Fruit fly (Drosophila melanogaster) whole organism, embryonic: ENCODE results near the gene pyd.

Experiments used
- CG10959 ChIP-seq: fragments of 200-800 bp; sonication (Bioruptor generic); IDR thresholded peaks from 2 replicates; pipeline ENCODE4 v1.3.6; 2022; ENCODE audit warnings: missing biosample characterization, missing genetic modification characterization
- CG12219 ChIP-seq: fragments of 200-800 bp; sonication (Bioruptor generic); optimal IDR thresholded peaks from 3 replicates; lab custom pipeline; 2018; ENCODE audit warnings: missing biosample characterization, mild to moderate bottlenecking, missing genetic modification characterization
- CG12236 ChIP-seq: fragments of 200-800 bp; sonication (Bioruptor generic); optimal IDR thresholded peaks from 2 replicates; lab custom pipeline; 2016; ENCODE audit warnings: missing biosample characterization, missing genetic modification characterization
- CG14441 ChIP-seq: fragments of 200-800 bp; sonication (Bioruptor generic); IDR thresholded peaks from 2 replicates; pipeline ENCODE4 v1.3.6; 2022; ENCODE audit warnings: missing biosample characterization, missing genetic modification characterization
- CG14710 ChIP-seq: fragments of 200-800 bp; sonication (Bioruptor generic); optimal IDR thresholded peaks from 3 replicates; lab custom pipeline; 2019; ENCODE audit warnings: missing biosample characterization, mild to moderate bottlenecking, missing genetic modification characterization, moderate library complexity
- CG15269 ChIP-seq: fragments of 200-800 bp; sonication (Bioruptor generic); optimal IDR thresholded peaks from 2 replicates; lab custom pipeline; 2018; ENCODE audit warnings: missing biosample characterization, mild to moderate bottlenecking, missing genetic modification characterization, moderate library complexity
- CG16779 ChIP-seq: fragments of 200-800 bp; sonication (Bioruptor generic); IDR thresholded peaks from 2 replicates; pipeline ENCODE4 v1.3.6; 2022; ENCODE audit warnings: missing biosample characterization, missing genetic modification characterization
- CG17385 ChIP-seq: fragments of 200-800 bp; sonication (Bioruptor generic); optimal IDR thresholded peaks from 3 replicates; lab custom pipeline; 2018; ENCODE audit warnings: missing biosample characterization, mild to moderate bottlenecking, missing genetic modification characterization
- CG18262 ChIP-seq: fragments of 200-800 bp; optimal IDR thresholded peaks from 3 replicates; lab custom pipeline; 2019; ENCODE audit warnings: missing biosample characterization, mild to moderate bottlenecking, missing genetic modification characterization, moderate library complexity
- CG18599 ChIP-seq: fragments of 200-800 bp; sonication (Bioruptor generic); optimal IDR thresholded peaks from 3 replicates; lab custom pipeline; 2017; ENCODE audit warnings: missing biosample characterization, missing genetic modification characterization, mild to moderate bottlenecking, moderate library complexity, missing genetic modification reagents
- CG2129 ChIP-seq: fragments of 200-800 bp; sonication (Bioruptor generic); IDR thresholded peaks from 2 replicates; pipeline ENCODE4 v1.3.6; 2022; ENCODE audit warnings: missing biosample characterization, missing genetic modification characterization; ENCODE audit not compliant: partially characterized antibody
- CG2875 ChIP-seq: fragments of 200-800 bp; sonication (Bioruptor generic); optimal IDR thresholded peaks from 2 replicates; lab custom pipeline; 2017; ENCODE audit warnings: missing biosample characterization, mild to moderate bottlenecking, missing genetic modification characterization, missing genetic modification reagents
- CG33557 ChIP-seq: fragments of 200-800 bp; sonication (Bioruptor generic); optimal IDR thresholded peaks from 2 replicates; lab custom pipeline; 2019; ENCODE audit warnings: missing biosample characterization, mild to moderate bottlenecking, missing genetic modification characterization, moderate library complexity
- CG4282 ChIP-seq: fragments of 200-800 bp; sonication (Bioruptor generic); optimal IDR thresholded peaks from 2 replicates; lab custom pipeline; 2016; ENCODE audit warnings: missing biosample characterization, missing genetic modification characterization
- CG43689 ChIP-seq: fragments of 200-800 bp; sonication (Bioruptor generic); IDR thresholded peaks from 2 replicates; pipeline ENCODE4 v1.3.6; 2022; ENCODE audit warnings: missing biosample characterization, missing genetic modification characterization
- CG4404 ChIP-seq: fragments of 200-800 bp; sonication (Bioruptor generic); IDR thresholded peaks from 2 replicates; pipeline ENCODE4 v1.3.6; 2022; ENCODE audit warnings: missing biosample characterization, missing genetic modification characterization
- CG7928 ChIP-seq: fragments of 200-800 bp; sonication (Bioruptor generic); optimal IDR thresholded peaks from 2 replicates; lab custom pipeline; 2017; ENCODE audit warnings: missing biosample characterization, mild to moderate bottlenecking, missing genetic modification characterization
- CTCF ChIP-seq: fragments of 200-800 bp; sonication (Bioruptor generic); optimal IDR thresholded peaks from 2 replicates; lab custom pipeline; 2017; ENCODE audit warnings: missing biosample characterization, mild to moderate bottlenecking, missing genetic modification characterization, moderate library complexity
- CrebB ChIP-seq: fragments of 200-800 bp; sonication (Bioruptor generic); optimal IDR thresholded peaks from 3 replicates; lab custom pipeline; 2018; ENCODE audit warnings: missing biosample characterization, mild to moderate bottlenecking, missing genetic modification characterization
- Dll ChIP-seq: fragments of 200-800 bp; sonication (Bioruptor generic); IDR thresholded peaks from 4 replicates; pipeline ENCODE4 v1.3.6; 2022; ENCODE audit warnings: missing biosample characterization, missing genetic modification characterization; ENCODE audit not compliant: partially characterized antibody
- Doc3 ChIP-seq: fragments of 200-800 bp; sonication (Bioruptor generic); IDR thresholded peaks from 3 replicates; pipeline ENCODE4 v1.3.6; 2022; ENCODE audit warnings: missing biosample characterization, missing genetic modification characterization; ENCODE audit not compliant: partially characterized antibody
- Ets65A ChIP-seq: fragments of 200-800 bp; sonication (Bioruptor generic); peaks from one replicate; lab custom pipeline; 2016; ENCODE audit warnings: missing biosample characterization, missing genetic modification characterization
- HLH4C ChIP-seq: fragments of 200-800 bp; sonication (Bioruptor generic); IDR thresholded peaks from 3 replicates; pipeline ENCODE4 v1.3.6; 2022; ENCODE audit warnings: missing biosample characterization, missing genetic modification characterization; ENCODE audit not compliant: partially characterized antibody
- Hmr ChIP-seq: fragments of 200-800 bp; sonication (Bioruptor generic); optimal IDR thresholded peaks from 3 replicates; lab custom pipeline; 2017; ENCODE audit warnings: mild to moderate bottlenecking, missing biosample characterization, missing genetic modification reagents, missing genetic modification characterization
- Hmx ChIP-seq: fragments of 200-800 bp; sonication (Bioruptor generic); optimal IDR thresholded peaks from 2 replicates; lab custom pipeline; 2016; ENCODE audit warnings: missing biosample characterization, missing genetic modification characterization
- Hsf ChIP-seq: fragments of 200-800 bp; sonication (Bioruptor generic); optimal IDR thresholded peaks from 3 replicates; lab custom pipeline; 2016; ENCODE audit warnings: missing biosample characterization, missing genetic modification characterization
- Mad ChIP-seq: fragments of 200-800 bp; sonication (Bioruptor generic); optimal IDR thresholded peaks from 2 replicates; lab custom pipeline; 2016; ENCODE audit warnings: missing biosample characterization, missing genetic modification characterization
- Nf-YC ChIP-seq: fragments of 200-800 bp; optimal IDR thresholded peaks from 3 replicates; lab custom pipeline; 2019; ENCODE audit warnings: missing biosample characterization, mild to moderate bottlenecking, missing genetic modification characterization, moderate library complexity
- Oaz ChIP-seq: fragments of 200-800 bp; sonication (Bioruptor generic); IDR thresholded peaks from 2 replicates; pipeline ENCODE4 v1.3.6; 2022; ENCODE audit warnings: missing biosample characterization, missing genetic modification characterization
- Optix ChIP-seq: fragments of 200-800 bp; sonication (Bioruptor generic); IDR thresholded peaks from 3 replicates; pipeline ENCODE4 v1.3.6; 2022; ENCODE audit warnings: missing biosample characterization, missing genetic modification characterization
- Poxn ChIP-seq: fragments of 200-800 bp; sonication (Bioruptor generic); IDR thresholded peaks from 2 replicates; pipeline ENCODE4 v1.3.6; 2022; ENCODE audit warnings: missing biosample characterization, missing genetic modification characterization
- ab ChIP-seq: fragments of 200-800 bp; sonication (Bioruptor generic); optimal IDR thresholded peaks from 2 replicates; lab custom pipeline; 2016; ENCODE audit warnings: missing biosample characterization, missing genetic modification characterization
- chif ChIP-seq, 2 experiments: fragments of 200-800 bp; sonication (Bioruptor generic); optimal IDR thresholded peaks; 3 replicates each; lab custom pipeline; 2016; ENCODE audit warnings: missing biosample characterization in 2 of 2, missing genetic modification characterization in 2 of 2
- croc ChIP-seq: fragments of 200-800 bp; sonication (Bioruptor generic); conservative IDR thresholded peaks from 3 replicates; pipeline ENCODE4 v1.3.6; 2022; ENCODE audit warnings: missing biosample characterization, missing genetic modification characterization
- dmrt11E ChIP-seq: fragments of 200-800 bp; sonication (Bioruptor generic); optimal IDR thresholded peaks from 3 replicates; lab custom pipeline; 2018; ENCODE audit warnings: missing biosample characterization, mild to moderate bottlenecking, missing genetic modification characterization, moderate library complexity
- gsb-n ChIP-seq: fragments of 200-800 bp; sonication (Bioruptor generic); optimal IDR thresholded peaks from 3 replicates; lab custom pipeline; 2018; ENCODE audit warnings: missing biosample characterization, mild to moderate bottlenecking, missing genetic modification characterization
- kah ChIP-seq: fragments of 200-800 bp; sonication (Bioruptor generic); optimal IDR thresholded peaks from 2 replicates; lab custom pipeline; 2018; ENCODE audit warnings: missing biosample characterization, mild to moderate bottlenecking, missing genetic modification characterization
- lab ChIP-seq: fragments of 200-800 bp; sonication (Bioruptor generic); optimal IDR thresholded peaks from 3 replicates; lab custom pipeline; 2017; ENCODE audit warnings: missing biosample characterization, missing genetic modification characterization, mild to moderate bottlenecking, moderate library complexity, missing genetic modification reagents
- onecut ChIP-seq: fragments of 200-800 bp; sonication (Bioruptor generic); IDR thresholded peaks from 2 replicates; pipeline ENCODE4 v1.3.6; 2022; ENCODE audit warnings: missing biosample characterization, missing genetic modification characterization
- psq ChIP-seq: fragments of 200-800 bp; sonication (Bioruptor generic); optimal IDR thresholded peaks from 2 replicates; lab custom pipeline; 2017; ENCODE audit warnings: missing biosample characterization, missing genetic modification characterization
- rib ChIP-seq: fragments of 200-800 bp; sonication (Bioruptor generic); IDR thresholded peaks from 2 replicates; pipeline ENCODE4 v1.3.6; 2022; ENCODE audit warnings: missing biosample characterization, missing genetic modification characterization
- sens ChIP-seq: fragments of 200-800 bp; sonication (Bioruptor generic); peaks from one replicate; lab custom pipeline; 2016; ENCODE audit warnings: missing biosample characterization, missing genetic modification characterization
- seq ChIP-seq: fragments of 200-800 bp; sonication (Bioruptor generic); IDR thresholded peaks from 2 replicates; pipeline ENCODE4 v1.3.6; 2022; ENCODE audit warnings: missing biosample characterization, missing genetic modification characterization
- trh ChIP-seq: fragments of 200-800 bp; sonication (Bioruptor generic); optimal IDR thresholded peaks from 2 replicates; lab custom pipeline; 2016; ENCODE audit warnings: missing biosample characterization, missing genetic modification characterization
- tup ChIP-seq: fragments of 200-800 bp; sonication (Bioruptor generic); optimal IDR thresholded peaks from 2 replicates; lab custom pipeline; 2016; ENCODE audit warnings: missing biosample characterization, mild to moderate bottlenecking, missing genetic modification characterization, moderate library complexity
- tx ChIP-seq: fragments of 200-800 bp; sonication (Bioruptor generic); optimal IDR thresholded peaks from 2 replicates; lab custom pipeline; 2016; ENCODE audit warnings: missing biosample characterization, missing genetic modification characterization
- unpg ChIP-seq: fragments of 200-800 bp; sonication (Bioruptor generic); optimal IDR thresholded peaks from 3 replicates; lab custom pipeline; 2018; ENCODE audit warnings: missing biosample characterization, mild to moderate bottlenecking, missing genetic modification characterization, moderate library complexity
- vnd ChIP-seq: fragments of 200-800 bp; sonication (Bioruptor generic); IDR thresholded peaks from 3 replicates; pipeline ENCODE4 v1.3.6; 2022; ENCODE audit warnings: missing biosample characterization, missing genetic modification characterization; ENCODE audit not compliant: partially characterized antibody

pyd gene

DNA sequence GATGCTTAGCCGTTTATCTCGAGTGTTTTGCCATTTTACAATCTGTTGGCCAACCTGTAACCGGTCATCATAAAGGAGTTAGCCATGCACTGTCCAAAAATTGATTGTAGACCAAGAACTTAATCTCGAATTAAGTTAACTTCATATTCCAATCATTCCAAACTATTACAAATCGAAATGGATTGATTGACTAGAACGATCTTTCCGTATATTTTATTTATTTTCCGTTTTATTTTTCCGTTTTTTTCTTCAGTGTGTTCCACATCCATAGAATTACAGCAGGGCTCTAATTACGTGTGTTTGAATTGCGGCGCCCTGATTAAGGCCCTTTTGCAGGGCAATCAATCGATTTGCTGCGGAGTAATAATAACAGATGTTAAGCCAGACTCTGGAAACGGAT is 1.0 kb upstream of the pyd start (continued):
- TF ChIP-seq CG2875 (no peak), seq (no peak), croc (no peak), Hmx (no peak), rib (GFP tag; lab: Robert Waterston, UW) (no peak), unpg (GFP tag; lab: Kevin White, UChicago) (no peak), Poxn (GFP tag; lab: Robert Waterston, UW) (no peak)

DNA sequence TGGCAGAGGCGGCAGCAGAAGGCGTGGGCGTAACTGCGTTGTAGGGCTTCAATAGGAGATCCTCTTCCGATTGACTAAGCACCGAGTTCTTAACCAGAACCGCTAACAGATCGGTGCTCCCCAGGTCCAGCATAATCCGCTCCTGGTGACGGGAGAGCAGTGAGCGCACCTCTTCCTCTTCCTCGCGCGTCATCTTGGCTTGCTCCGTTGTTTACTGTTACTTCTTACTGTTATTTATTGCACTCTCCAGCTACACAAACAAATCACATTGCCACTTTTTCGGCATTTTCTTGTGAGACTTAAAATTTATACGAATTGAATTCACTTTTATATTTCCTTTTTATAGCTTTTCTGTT is 654 bp downstream of the pyd start:
- TF ChIP-seq CrebB (tag; lab: Kevin White, UChicago) (no peak), CG15269 (no peak), CG12219 (GFP tag; lab: Kevin White, UChicago) (no peak), CG4404 (GFP tag; lab: Robert Waterston, UW) (0 out of 2 replicates have a peak, but pooled peaks have one; percentile 13), Ets65A (GFP tag; lab: Kevin White, UChicago) (peak; percentile 52), Dll (GFP tag; lab: Robert Waterston, UW) (no peak), CG17385 (GFP tag; lab: Kevin White, UChicago) (peak; percentile 38), CG18262 (tag; lab: Kevin White, UChicago) (no peak), sens (peak; percentile 37)
- TF ChIP-seq, all 482 proteins: peak for 4

DNA sequence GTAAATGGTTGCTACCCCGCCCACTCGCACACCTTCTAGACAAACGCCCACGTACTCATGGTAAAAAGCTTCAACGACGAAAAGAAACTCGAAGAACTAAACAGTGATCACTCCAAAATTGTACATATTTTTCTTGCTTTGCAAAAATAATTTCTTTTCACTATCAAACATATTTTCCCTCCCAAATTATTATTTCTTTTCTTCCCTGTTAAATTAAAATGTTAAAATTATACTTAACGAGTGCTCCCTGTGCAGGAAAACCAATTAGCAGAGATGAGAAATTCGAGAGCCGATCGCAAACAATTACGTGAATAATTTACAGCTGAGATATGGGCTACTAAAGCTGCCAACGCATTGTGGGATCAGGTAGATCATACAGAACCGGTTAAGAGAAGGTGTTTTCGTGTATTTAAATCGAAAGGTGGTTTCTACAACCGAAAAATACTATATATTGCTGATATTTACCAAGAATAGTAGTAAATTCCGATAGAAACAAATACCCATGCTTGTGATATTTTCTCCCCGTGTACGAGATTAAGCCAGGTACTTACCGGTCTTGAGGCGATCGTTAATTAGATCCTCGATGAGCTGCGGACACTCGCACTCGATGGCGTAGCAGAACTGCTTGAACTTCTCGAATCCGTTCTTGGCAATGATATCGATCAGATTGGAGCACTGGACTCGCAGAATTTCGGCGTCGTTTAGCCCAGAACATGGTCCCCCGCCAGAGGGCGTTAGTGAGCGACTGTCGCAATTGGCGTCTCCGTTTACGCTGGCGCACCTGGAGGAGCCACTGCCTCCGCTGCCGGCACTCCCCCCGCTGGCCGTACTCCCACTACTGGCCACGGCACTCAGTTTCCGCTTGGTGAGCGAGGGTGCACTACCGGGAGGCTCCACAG is 1.3 kb downstream of the pyd start:
- no peak for TF ChIP-seq CG43689 (GFP tag; lab: Robert Waterston, UW)
- no peak for TF ChIP-seq CG7928 (GFP tag; lab: Kevin White, UChicago)
- TF ChIP-seq Hmr (GFP tag; lab: Kevin White, UChicago), result peak; percentile 29
- no peak for TF ChIP-seq ab (GFP tag; lab: Kevin White, UChicago)
- no peak for TF ChIP-seq tup (GFP tag; lab: Kevin White, UChicago)
- TF ChIP-seq CG2129 (GFP tag; lab: Robert Waterston, UW), result no peak
- no peak for TF ChIP-seq dmrt11E
- no peak for TF ChIP-seq vnd (GFP tag; lab: Robert Waterston, UW)
- TF ChIP-seq CG12236 (GFP tag; lab: Kevin White, UChicago), result no peak
- no peak for TF ChIP-seq gsb-n (tag; lab: Kevin White, UChicago)
- TF ChIP-seq HLH4C (GFP tag; lab: Robert Waterston, UW), result no peak
- TF ChIP-seq CTCF, result peak; percentile 86
- TF ChIP-seq Hsf (GFP tag; lab: Kevin White, UChicago), result peak; percentile 44
- no peak for TF ChIP-seq CG33557 (GFP tag; lab: Kevin White, UChicago)
- TF ChIP-seq chif (GFP tag; optimal IDR thresholded peaks at IDR 0.05; lab: Kevin White, UChicago), result no peak
- TF ChIP-seq onecut (GFP tag; lab: Robert Waterston, UW), result no peak
- no peak for TF ChIP-seq CG16779 (GFP tag; lab: Robert Waterston, UW)
- no peak for TF ChIP-seq CG4282 (GFP tag; lab: Kevin White, UChicago)
- TF ChIP-seq CG14441 (GFP tag; lab: Robert Waterston, UW), result no peak; the same call in 1 of the 2 replicates
- peak; percentile 16 for TF ChIP-seq CG17385 (GFP tag; lab: Kevin White, UChicago)
- no peak for TF ChIP-seq Optix (GFP tag; lab: Robert Waterston, UW)
- peak; percentile 65 for TF ChIP-seq CG18599 (GFP tag; lab: Kevin White, UChicago)
- TF ChIP-seq kah (GFP tag; lab: Kevin White, UChicago), result no peak
- peak; percentile 39 for TF ChIP-seq lab
- TF ChIP-seq CG10959 (GFP tag; lab: Robert Waterston, UW), result no peak
- no peak for TF ChIP-seq trh (GFP tag; lab: Kevin White, UChicago)
- TF ChIP-seq Doc3 (GFP tag; lab: Robert Waterston, UW), result no peak
- TF ChIP-seq CG14710, result no peak
- TF ChIP-seq Nf-YC (tag; lab: Kevin White, UChicago), result no peak
- no peak for TF ChIP-seq psq
- TF ChIP-seq tx (GFP tag; lab: Kevin White, UChicago), result no peak
- TF ChIP-seq Oaz (GFP tag; lab: Robert Waterston, UW), result no peak
- no peak for TF ChIP-seq Mad (GFP tag; lab: Kevin White, UChicago)
